Fruit fly (Drosophila melanogaster) whole organism, embryonic: ENCODE data around the gene CG33934.

ENCODE experiments used
- Aef1 ChIP-seq: fragments of 200-800 bp; sonication (Bioruptor generic); IDR thresholded peaks from 3 replicates; pipeline ENCODE4 v1.3.6; 2022; ENCODE audit warnings: missing biosample characterization, missing genetic modification characterization
- CG11085 ChIP-seq: fragments of 200-800 bp; sonication (Bioruptor generic); IDR thresholded peaks from 2 replicates; pipeline ENCODE4 v1.3.6; 2022; ENCODE audit warnings: missing biosample characterization, missing genetic modification characterization
- CG11093 ChIP-seq: fragments of 200-800 bp; sonication (Bioruptor generic); IDR thresholded peaks from 3 replicates; pipeline ENCODE4 v1.3.6; 2022; ENCODE audit warnings: missing biosample characterization, missing genetic modification characterization
- CG12104 ChIP-seq: fragments of 200-800 bp; sonication (Bioruptor generic); optimal IDR thresholded peaks from 3 replicates; lab custom pipeline; 2016; ENCODE audit warnings: missing biosample characterization, missing genetic modification characterization
- CG13424 ChIP-seq: fragments of 200-800 bp; sonication (Bioruptor generic); optimal IDR thresholded peaks from 2 replicates; lab custom pipeline; 2019; ENCODE audit warnings: missing biosample characterization, mild to moderate bottlenecking, missing genetic modification characterization, moderate library complexity
- CG14965 ChIP-seq: fragments of 200-800 bp; sonication (Bioruptor generic); optimal IDR thresholded peaks from 2 replicates; lab custom pipeline; 2016; ENCODE audit warnings: missing biosample characterization, missing genetic modification characterization, borderline replicate concordance
- CG15479 ChIP-seq: fragments of 200-800 bp; sonication (Bioruptor generic); optimal IDR thresholded peaks from 3 replicates; lab custom pipeline; 2019; ENCODE audit warnings: missing biosample characterization, mild to moderate bottlenecking, missing genetic modification characterization, moderate library complexity
- CG17385 ChIP-seq: fragments of 200-800 bp; sonication (Bioruptor generic); optimal IDR thresholded peaks from 3 replicates; lab custom pipeline; 2018; ENCODE audit warnings: missing biosample characterization, mild to moderate bottlenecking, missing genetic modification characterization
- CG18262 ChIP-seq: fragments of 200-800 bp; optimal IDR thresholded peaks from 3 replicates; lab custom pipeline; 2019; ENCODE audit warnings: missing biosample characterization, mild to moderate bottlenecking, missing genetic modification characterization, moderate library complexity
- CG18619 ChIP-seq: fragments of 200-800 bp; sonication (Bioruptor generic); optimal IDR thresholded peaks from 3 replicates; lab custom pipeline; 2017; ENCODE audit warnings: missing biosample characterization, mild to moderate bottlenecking, missing genetic modification characterization
- CG30020 ChIP-seq: fragments of 200-800 bp; optimal IDR thresholded peaks from 2 replicates; lab custom pipeline; 2019; ENCODE audit warnings: missing biosample characterization, mild to moderate bottlenecking, missing genetic modification characterization, moderate library complexity
- CG31365 ChIP-seq: fragments of 200-800 bp; sonication (Bioruptor generic); optimal IDR thresholded peaks from 2 replicates; lab custom pipeline; 2018; ENCODE audit warnings: missing biosample characterization, mild to moderate bottlenecking, missing genetic modification characterization
- CG7271 ChIP-seq: fragments of 200-800 bp; sonication (Bioruptor generic); optimal IDR thresholded peaks from 2 replicates; lab custom pipeline; 2018; ENCODE audit warnings: missing biosample characterization, mild to moderate bottlenecking, missing genetic modification characterization, moderate library complexity
- CG7745 ChIP-seq: fragments of 200-800 bp; sonication (Bioruptor generic); optimal IDR thresholded peaks from 2 replicates; lab custom pipeline; 2018; ENCODE audit warnings: missing biosample characterization, mild to moderate bottlenecking, missing genetic modification characterization, moderate library complexity
- CG7928 ChIP-seq: fragments of 200-800 bp; sonication (Bioruptor generic); optimal IDR thresholded peaks from 2 replicates; lab custom pipeline; 2017; ENCODE audit warnings: missing biosample characterization, mild to moderate bottlenecking, missing genetic modification characterization
- Dll ChIP-seq: fragments of 200-800 bp; sonication (Bioruptor generic); IDR thresholded peaks from 4 replicates; pipeline ENCODE4 v1.3.6; 2022; ENCODE audit warnings: missing biosample characterization, missing genetic modification characterization; ENCODE audit not compliant: partially characterized antibody
- Ets65A ChIP-seq: fragments of 200-800 bp; sonication (Bioruptor generic); peaks from one replicate; lab custom pipeline; 2016; ENCODE audit warnings: missing biosample characterization, missing genetic modification characterization
- Gsc ChIP-seq: fragments of 200-800 bp; sonication (Bioruptor generic); IDR thresholded peaks from 2 replicates; pipeline ENCODE4 v1.3.6; 2022; ENCODE audit warnings: missing biosample characterization, missing genetic modification characterization
- H15 ChIP-seq: fragments of 200-800 bp; sonication (Bioruptor generic); IDR thresholded peaks from 3 replicates; pipeline ENCODE4 v1.3.6; 2022; ENCODE audit warnings: missing biosample characterization, missing genetic modification characterization
- Lhr ChIP-seq: fragments of 200-800 bp; sonication (Bioruptor generic); optimal IDR thresholded peaks from 3 replicates; lab custom pipeline; 2017; ENCODE audit warnings: mild to moderate bottlenecking, missing biosample characterization, missing genetic modification reagents, missing genetic modification characterization
- PHDP ChIP-seq: fragments of 200-800 bp; sonication (Bioruptor generic); optimal IDR thresholded peaks from 3 replicates; lab custom pipeline; 2018; ENCODE audit warnings: missing biosample characterization, mild to moderate bottlenecking, missing genetic modification characterization, moderate library complexity
- Taf1 ChIP-seq: fragments of 200-800 bp; sonication (Bioruptor generic); IDR thresholded peaks from 2 replicates; pipeline ENCODE4 v1.3.6; 2022; ENCODE audit warnings: missing biosample characterization, missing genetic modification characterization
- Xrp1 ChIP-seq: fragments of 200-800 bp; sonication (Bioruptor generic); IDR thresholded peaks from 2 replicates; pipeline ENCODE4 v1.3.6; 2022; ENCODE audit warnings: missing biosample characterization, missing genetic modification characterization
- YL-1 ChIP-seq: fragments of 200-800 bp; sonication (Bioruptor generic); optimal IDR thresholded peaks from 3 replicates; lab custom pipeline; 2017; ENCODE audit warnings: missing biosample characterization, mild to moderate bottlenecking, missing genetic modification characterization
- bsh ChIP-seq, 2 experiments: fragments of 200-800 bp; sonication (Bioruptor generic); optimal IDR thresholded peaks; 2 replicates each; lab custom pipeline; 2017 to 2018; ENCODE audit warnings: mild to moderate bottlenecking in 2 of 2, missing biosample characterization in 2 of 2, missing genetic modification characterization in 2 of 2, moderate library complexity in 1 of 2
- cwo ChIP-seq: fragments of 200-800 bp; sonication (Bioruptor generic); optimal IDR thresholded peaks from 3 replicates; lab custom pipeline; 2017; ENCODE audit warnings: missing biosample characterization, missing genetic modification characterization, mild to moderate bottlenecking, moderate library complexity, missing genetic modification reagents
- danr ChIP-seq: fragments of 200-800 bp; sonication (Bioruptor generic); IDR thresholded peaks from 2 replicates; pipeline ENCODE4 v1.3.6; 2022; ENCODE audit warnings: missing biosample characterization, missing genetic modification characterization
- exex ChIP-seq: fragments of 200-800 bp; sonication (Bioruptor generic); optimal IDR thresholded peaks from 4 replicates; lab custom pipeline; 2018; ENCODE audit warnings: missing biosample characterization, mild to moderate bottlenecking, missing genetic modification characterization, moderate library complexity
- fru ChIP-seq: fragments of >200 bp; optimal IDR thresholded peaks from 2 replicates; lab custom pipeline; 2017
- gcm ChIP-seq: fragments of 200-800 bp; sonication (Bioruptor generic); optimal IDR thresholded peaks from 2 replicates; lab custom pipeline; 2019; ENCODE audit warnings: missing biosample characterization, mild to moderate bottlenecking, missing genetic modification characterization, moderate library complexity
- hth ChIP-seq: fragments of >200 bp; optimal IDR thresholded peaks from 2 replicates; lab custom pipeline; 2017; ENCODE audit warnings: inconsistent platforms
- jigr1 ChIP-seq: fragments of 200-800 bp; sonication (Bioruptor generic); IDR thresholded peaks from 3 replicates; pipeline ENCODE4 v1.3.6; 2022; ENCODE audit warnings: missing biosample characterization, missing genetic modification characterization
- klu ChIP-seq: fragments of 200-800 bp; sonication (Bioruptor generic); IDR thresholded peaks from 2 replicates; pipeline ENCODE4 v1.3.6; 2022; ENCODE audit warnings: missing biosample characterization, missing genetic modification characterization
- lbe ChIP-seq: fragments of 200-800 bp; sonication (Bioruptor generic); optimal IDR thresholded peaks from 2 replicates; lab custom pipeline; 2016; ENCODE audit warnings: missing biosample characterization, mild to moderate bottlenecking, missing genetic modification characterization
- nau ChIP-seq: fragments of 200-800 bp; sonication (Bioruptor generic); optimal IDR thresholded peaks from 3 replicates; lab custom pipeline; 2017; ENCODE audit warnings: missing biosample characterization, mild to moderate bottlenecking, missing genetic modification characterization, missing genetic modification reagents
- phol ChIP-seq: fragments of 200-800 bp; sonication (Bioruptor generic); optimal IDR thresholded peaks from 3 replicates; lab custom pipeline; 2018; ENCODE audit warnings: missing biosample characterization, mild to moderate bottlenecking, missing genetic modification characterization, moderate library complexity
- pros ChIP-seq: fragments of 200-800 bp; sonication (Bioruptor generic); optimal IDR thresholded peaks from 3 replicates; lab custom pipeline; 2019; ENCODE audit warnings: missing biosample characterization, mild to moderate bottlenecking, missing genetic modification characterization, moderate library complexity
- psq ChIP-seq: fragments of 200-800 bp; sonication (Bioruptor generic); optimal IDR thresholded peaks from 2 replicates; lab custom pipeline; 2017; ENCODE audit warnings: missing biosample characterization, missing genetic modification characterization
- pum ChIP-seq: fragments of 200-800 bp; sonication (Bioruptor generic); optimal IDR thresholded peaks from 2 replicates; lab custom pipeline; 2016; ENCODE audit warnings: missing biosample characterization, missing genetic modification characterization
- row ChIP-seq: fragments of 200-800 bp; sonication (Bioruptor generic); IDR thresholded peaks from 3 replicates; pipeline ENCODE4 v1.3.6; 2022; ENCODE audit warnings: missing biosample characterization, missing genetic modification characterization
- schlank ChIP-seq: fragments of 200-800 bp; sonication (Bioruptor generic); optimal IDR thresholded peaks from 2 replicates; lab custom pipeline; 2018; ENCODE audit warnings: missing biosample characterization, mild to moderate bottlenecking, missing genetic modification characterization
- sr ChIP-seq: fragments of 200-800 bp; sonication (Bioruptor generic); IDR thresholded peaks from 3 replicates; pipeline ENCODE4 v1.3.6; 2022; ENCODE audit warnings: missing biosample characterization, missing genetic modification characterization
- tin ChIP-seq: fragments of 200-800 bp; sonication (Bioruptor generic); optimal IDR thresholded peaks from 3 replicates; lab custom pipeline; 2016; ENCODE audit warnings: missing biosample characterization, missing genetic modification characterization
- trem ChIP-seq: fragments of 200-800 bp; optimal IDR thresholded peaks from 3 replicates; lab custom pipeline; 2019; ENCODE audit warnings: missing biosample characterization, mild to moderate bottlenecking, missing genetic modification characterization, moderate library complexity
- tx ChIP-seq: fragments of 200-800 bp; sonication (Bioruptor generic); optimal IDR thresholded peaks from 2 replicates; lab custom pipeline; 2016; ENCODE audit warnings: missing biosample characterization, missing genetic modification characterization
- usp ChIP-seq: fragments of >200 bp; optimal IDR thresholded peaks from 2 replicates; lab custom pipeline; 2017; ENCODE audit warnings: missing biosample characterization, missing genetic modification characterization
- vfl ChIP-seq: fragments of 200-800 bp; sonication (Bioruptor generic); optimal IDR thresholded peaks from 2 replicates; lab custom pipeline; 2016; ENCODE audit warnings: missing biosample characterization, missing genetic modification characterization
- zen ChIP-seq: fragments of 200-800 bp; sonication (Bioruptor generic); optimal IDR thresholded peaks from 3 replicates; lab custom pipeline; 2018; ENCODE audit warnings: missing biosample characterization, mild to moderate bottlenecking, missing genetic modification characterization, moderate library complexity
- zen2 ChIP-seq: fragments of 200-800 bp; sonication (Bioruptor generic); IDR thresholded peaks from 3 replicates; pipeline ENCODE4 v1.3.6; 2022; ENCODE audit warnings: missing biosample characterization, missing genetic modification characterization; ENCODE audit not compliant: partially characterized antibody
- zfh2 ChIP-seq: fragments of 200-800 bp; sonication (Bioruptor generic); optimal IDR thresholded peaks from 2 replicates; lab custom pipeline; 2016; ENCODE audit warnings: missing biosample characterization, missing genetic modification characterization

The CG33934 gene

dm6 chr3R:20031043-20031763 lies 11.4 kb upstream of the CG33934 start, which contains the start of gene trem (continued):
- TF ChIP-seq cwo (GFP tag; lab: Kevin White, UChicago) (peak; percentile 39), CG7928 (GFP tag; lab: Kevin White, UChicago) (no peak), CG11093 (peak; percentile 55; the same call in 1 of the 3 replicates), Gsc (GFP tag; lab: Robert Waterston, UW) (peak; percentile 60), bsh (GFP tag; optimal IDR thresholded peaks at IDR 0.05; lab: Kevin White, UChicago) (peak; percentile 29 to 62), vfl (no peak), row (GFP tag; lab: Robert Waterston, UW) (peak; percentile 97), schlank (tag; lab: Kevin White, UChicago) (no peak), CG7745 (tag; lab: Kevin White, UChicago) (no peak), gcm (GFP tag; lab: Kevin White, UChicago) (no peak), PHDP (tag; lab: Kevin White, UChicago) (peak; percentile 67), CG7271 (tag; lab: Kevin White, UChicago) (no peak), Aef1 (GFP tag; lab: Robert Waterston, UW) (peak; percentile 60; the same call in 2 of the 3 replicates), trem (peak; percentile 79), pum (GFP tag; lab: Kevin White, UChicago) (peak; percentile 49), CG14965 (no peak), zen (tag; lab: Kevin White, UChicago) (peak; percentile 76), psq (peak; percentile 61), Lhr (peak; percentile 27), fru (no peak), CG30020 (tag; lab: Kevin White, UChicago) (peak; percentile 93), Dll (GFP tag; lab: Robert Waterston, UW) (0 out of 4 replicates have a peak, but pooled peaks have one; percentile 2), jigr1 (GFP tag; lab: Robert Waterston, UW) (peak; percentile 74; the same call in 2 of the 3 replicates), CG15479 (peak; percentile 1), zfh2 (GFP tag; lab: Kevin White, UChicago) (peak; percentile 62), CG13424 (tag; lab: Kevin White, UChicago) (peak; percentile 80), YL-1 (GFP tag; lab: Kevin White, UChicago) (peak; percentile 51), CG17385 (GFP tag; lab: Kevin White, UChicago) (peak; percentile 68), CG31365 (tag; lab: Kevin White, UChicago) (no peak), CG11085 (GFP tag; lab: Robert Waterston, UW) (peak; percentile 56), zen2 (GFP tag; lab: Robert Waterston, UW) (no peak), phol (peak; percentile 81), CG12104 (GFP tag; lab: Kevin White, UChicago) (peak; percentile 74), nau (no peak), lbe (GFP tag; lab: Kevin White, UChicago) (no peak), pros (GFP tag; lab: Kevin White, UChicago) (no peak), sr (GFP tag; lab: Robert Waterston, UW) (no peak), tx (GFP tag; lab: Kevin White, UChicago) (no peak), hth (no peak), Taf1 (no peak), exex (no peak), klu (GFP tag; lab: Robert Waterston, UW) (peak; percentile 75), usp (GFP tag; lab: Kevin White, UChicago) (no peak), Xrp1 (GFP tag; lab: Robert Waterston, UW) (no peak; the same call in 1 of the 2 replicates), danr (GFP tag; lab: Robert Waterston, UW) (peak; percentile 37; the same call in 1 of the 2 replicates), CG18619 (GFP tag; lab: Kevin White, UChicago) (peak; percentile 71), H15 (peak; percentile 33; the same call in 1 of the 3 replicates), CG18262 (tag; lab: Kevin White, UChicago) (peak; percentile 81), tin (GFP tag; lab: Kevin White, UChicago) (peak; percentile 76), Ets65A (GFP tag; lab: Kevin White, UChicago) (peak; percentile 96)
